Fruit fly (Drosophila melanogaster) whole organism: ENCODE results near the gene CG32988.

Source experiments
- CG8478 ChIP-seq: fragments of >200 bp; optimal IDR thresholded peaks from 2 replicates; lab custom pipeline; 2018; ENCODE audit warnings: inconsistent platforms
- Dll ChIP-seq: fragments of >200 bp; optimal IDR thresholded peaks from 2 replicates; lab custom pipeline; 2017
- EcR ChIP-seq, 2 experiments: fragments of >200 bp; optimal IDR thresholded peaks; 2 replicates each; lab custom pipeline; 2017; ENCODE audit warnings: missing biosample characterization in 2 of 2, missing genetic modification characterization in 2 of 2, missing genetic modification reagents in 2 of 2
- pan ChIP-seq: fragments of >200 bp; optimal IDR thresholded peaks from 2 replicates; lab custom pipeline; 2017
- psq ChIP-seq: fragments of >200 bp; optimal IDR thresholded peaks from 2 replicates; lab custom pipeline; 2017
- usp ChIP-seq: fragments of >200 bp; optimal IDR thresholded peaks from 2 replicates; lab custom pipeline; 2017; ENCODE audit warnings: missing biosample characterization, missing genetic modification characterization, mixed read lengths

The CG32988 gene

dm6 chr2L:8864564-8864963 lies at the start of gene CG32988:
TSS of gene CG32988 (plus strand) at chr2L:8864864.
- TF ChIP-seq psq (lab: Kevin White, UChicago) = no peak
- no peak for TF ChIP-seq CG8478 (lab: Kevin White, UChicago)
- TF ChIP-seq usp (GFP tag; lab: Kevin White, UChicago) = no peak
- no peak for TF ChIP-seq Dll (lab: Kevin White, UChicago)
- no peak for TF ChIP-seq EcR (GFP tag; optimal IDR thresholded peaks at IDR 0.05; lab: Kevin White, UChicago)
- no peak for TF ChIP-seq pan

dm6 chr2L:8817343-8817742 lies 47.3 kb upstream of the CG32988 start:
- TF ChIP-seq usp (GFP tag; lab: Kevin White, UChicago) (no peak), CG8478 (lab: Kevin White, UChicago) (no peak)

dm6 chr2L:8820539-8820938 lies 44.1 kb upstream of the CG32988 start:
- no peak for TF ChIP-seq CG8478 (lab: Kevin White, UChicago)
- TF ChIP-seq EcR (GFP tag; optimal IDR thresholded peaks at IDR 0.05; lab: Kevin White, UChicago) = no peak
- TF ChIP-seq pan = no peak
- no peak for TF ChIP-seq psq (lab: Kevin White, UChicago)
- TF ChIP-seq usp (GFP tag; lab: Kevin White, UChicago) = no peak
- no peak for TF ChIP-seq Dll (lab: Kevin White, UChicago)

DNA sequence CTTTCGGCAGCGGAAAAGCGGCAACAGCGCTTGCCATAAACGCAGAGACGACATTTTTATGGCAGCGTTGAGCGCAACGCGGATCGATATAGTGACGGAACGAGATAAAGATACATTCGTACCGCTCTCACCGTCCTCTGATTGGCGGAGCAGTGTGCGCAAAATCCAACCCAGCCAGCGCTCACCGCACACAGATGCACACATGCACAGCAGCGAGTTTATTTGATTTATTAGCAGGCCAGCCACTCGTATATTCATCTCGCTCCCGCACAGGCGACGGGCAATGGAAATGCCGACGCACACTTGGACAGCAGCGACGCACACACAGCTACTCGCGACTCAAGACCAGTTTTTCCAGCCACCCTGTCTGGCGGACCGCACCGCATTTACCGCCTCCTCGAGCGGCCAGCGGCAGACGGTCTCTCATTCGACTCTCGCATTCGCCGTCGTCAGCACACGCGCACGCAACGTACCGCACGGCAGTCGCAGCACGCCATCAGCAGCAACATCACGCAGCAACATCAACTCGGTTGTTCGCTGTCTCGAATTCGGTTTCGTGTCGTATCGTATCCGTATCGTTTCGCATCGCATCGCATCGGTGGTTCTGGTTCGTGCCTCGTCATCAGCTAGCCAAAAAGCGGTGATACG lies 39.3 kb upstream of the CG32988 start, which contains the start of gene SoxN:
TSS of gene SoxN (plus strand) at position 424 of the 648 bp plus-strand sequence.
- TF ChIP-seq Dll (lab: Kevin White, UChicago) (peak; percentile 79), psq (lab: Kevin White, UChicago) (no peak), CG8478 (lab: Kevin White, UChicago) (peak; percentile 71)

dm6 chr2L:8828387-8828786 lies 36.3 kb upstream of the CG32988 start:
- TF ChIP-seq psq (lab: Kevin White, UChicago) = no peak
- no peak for TF ChIP-seq Dll (lab: Kevin White, UChicago)
- TF ChIP-seq usp (GFP tag; lab: Kevin White, UChicago) = no peak
- TF ChIP-seq pan = no peak
- TF ChIP-seq CG8478 (lab: Kevin White, UChicago) = no peak
- no peak for TF ChIP-seq EcR (GFP tag; optimal IDR thresholded peaks at IDR 0.05; lab: Kevin White, UChicago)

- TF ChIP-seq psq (lab: Kevin White, UChicago) (no peak), Dll (lab: Kevin White, UChicago) (no peak), usp (GFP tag; lab: Kevin White, UChicago) (no peak), pan (no peak)
Measured at dm6 chr2L:8832386-8833210, 32.1 kb upstream of the CG32988 start.

dm6 chr2L:8834806-8835483 lies 29.7 kb upstream of the CG32988 start:
- TF ChIP-seq Dll (lab: Kevin White, UChicago) = no peak
- no peak for TF ChIP-seq psq (lab: Kevin White, UChicago)
- TF ChIP-seq pan = no peak
- no peak for TF ChIP-seq EcR (GFP tag; optimal IDR thresholded peaks at IDR 0.05; lab: Kevin White, UChicago)
- TF ChIP-seq usp (GFP tag; lab: Kevin White, UChicago) = no peak
- TF ChIP-seq CG8478 (lab: Kevin White, UChicago) = no peak

dm6 chr2L:8839193-8839592 lies 25.5 kb upstream of the CG32988 start:
- TF ChIP-seq pan (no peak), usp (GFP tag; lab: Kevin White, UChicago) (no peak), Dll (lab: Kevin White, UChicago) (no peak), CG8478 (lab: Kevin White, UChicago) (no peak), EcR (GFP tag; optimal IDR thresholded peaks at IDR 0.05; lab: Kevin White, UChicago) (no peak), psq (lab: Kevin White, UChicago) (no peak)

DNA sequence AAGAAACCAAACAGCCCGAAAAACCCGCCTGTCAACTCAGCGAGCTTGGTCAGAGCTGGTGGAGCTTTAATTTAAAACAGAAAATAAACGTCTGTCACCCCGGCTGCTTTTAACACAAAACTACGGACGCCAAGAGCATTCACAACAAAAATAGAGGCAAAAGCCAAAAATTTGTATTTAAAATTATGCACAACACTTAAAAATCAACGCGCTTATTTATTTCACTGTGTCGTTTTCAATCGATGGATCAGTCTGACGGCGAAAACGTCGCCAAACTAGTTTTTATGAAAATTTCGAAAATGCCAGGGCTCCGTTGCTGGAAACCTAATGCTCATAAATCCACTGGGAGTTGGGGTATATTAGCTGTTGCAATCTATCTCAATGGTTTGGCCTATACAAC lies 23.9 kb upstream of the CG32988 start:
- TF ChIP-seq psq (lab: Kevin White, UChicago) (no peak), CG8478 (lab: Kevin White, UChicago) (no peak), Dll (lab: Kevin White, UChicago) (no peak), pan (no peak), EcR (GFP tag; optimal IDR thresholded peaks at IDR 0.05; lab: Kevin White, UChicago) (no peak), usp (GFP tag; lab: Kevin White, UChicago) (no peak)

DNA sequence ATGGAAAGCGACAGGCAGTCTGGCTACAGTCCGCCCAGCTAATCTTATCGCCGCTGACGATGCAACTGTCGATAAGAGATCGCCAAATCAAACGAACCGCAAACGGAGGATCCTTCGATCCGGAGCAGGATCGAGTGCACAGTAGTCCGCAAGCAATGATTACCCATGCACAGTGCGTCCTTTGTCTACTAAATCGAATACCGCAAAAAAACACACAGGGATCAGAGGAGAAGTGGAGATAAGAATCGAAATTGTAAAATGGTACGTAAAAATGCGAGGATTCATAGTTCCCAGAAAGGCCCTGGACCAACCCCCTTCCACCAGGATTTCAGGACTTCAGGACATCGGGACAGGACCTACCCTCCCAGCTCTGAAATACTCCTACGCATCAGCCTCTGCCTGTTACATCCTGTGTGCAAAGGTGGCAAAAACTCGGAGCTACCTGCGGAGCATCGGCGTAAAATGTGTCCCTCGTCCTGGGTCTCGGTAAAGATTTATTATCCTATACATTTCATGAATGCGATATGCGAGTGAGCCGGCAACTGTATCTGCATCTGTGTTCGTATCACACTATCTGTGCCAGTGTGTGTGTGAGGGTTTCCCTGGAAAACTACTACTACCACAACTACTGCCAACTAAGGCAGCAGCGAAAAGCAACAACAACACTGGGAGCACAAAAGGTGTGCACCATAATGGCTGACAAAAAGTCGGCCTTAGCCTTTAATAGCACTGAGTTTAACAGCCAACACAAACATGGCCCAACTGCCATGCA lies 23.0 kb upstream of the CG32988 start:
- no peak for TF ChIP-seq EcR (GFP tag; optimal IDR thresholded peaks at IDR 0.05; lab: Kevin White, UChicago)
- no peak for TF ChIP-seq CG8478 (lab: Kevin White, UChicago)
- TF ChIP-seq psq (lab: Kevin White, UChicago) = no peak
- TF ChIP-seq Dll (lab: Kevin White, UChicago) = no peak
- no peak for TF ChIP-seq pan
- TF ChIP-seq usp (GFP tag; lab: Kevin White, UChicago) = no peak

DNA sequence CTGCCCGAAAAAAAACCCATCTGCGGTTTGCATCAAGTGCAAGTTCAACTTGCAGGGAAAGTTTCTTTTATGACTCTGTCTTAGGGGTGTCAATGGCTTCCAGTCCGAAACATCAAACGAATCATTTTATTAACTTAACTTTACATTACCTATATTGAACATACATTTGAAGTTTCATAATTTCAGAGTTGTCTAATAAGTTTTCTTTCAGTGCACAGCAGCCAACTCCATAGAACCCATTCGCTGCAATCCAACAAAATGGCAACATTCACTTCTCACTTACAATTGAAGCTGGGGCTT lies 22.5 kb upstream of the CG32988 start:
- no peak for TF ChIP-seq Dll (lab: Kevin White, UChicago)
- no peak for TF ChIP-seq usp (GFP tag; lab: Kevin White, UChicago)
- no peak for TF ChIP-seq CG8478 (lab: Kevin White, UChicago)
- no peak for TF ChIP-seq EcR (GFP tag; optimal IDR thresholded peaks at IDR 0.05; lab: Kevin White, UChicago)
- TF ChIP-seq pan = no peak
- no peak for TF ChIP-seq psq (lab: Kevin White, UChicago)
